Fruit fly (Drosophila melanogaster) whole organism, embryonic: ENCODE data around the gene Ir25a.

Source experiments
- CG10462 ChIP-seq: fragments of 200-800 bp; sonication (Bioruptor generic); optimal IDR thresholded peaks from 2 replicates; lab custom pipeline; 2016; ENCODE audit warnings: missing biosample characterization, missing genetic modification characterization
- CG10959 ChIP-seq: fragments of 200-800 bp; sonication (Bioruptor generic); IDR thresholded peaks from 2 replicates; pipeline ENCODE4 v1.3.6; 2022; ENCODE audit warnings: missing biosample characterization, missing genetic modification characterization
- CG12659 ChIP-seq: fragments of 200-800 bp; sonication (Bioruptor generic); optimal IDR thresholded peaks from 3 replicates; lab custom pipeline; 2017; ENCODE audit warnings: mild to moderate bottlenecking, missing biosample characterization, missing genetic modification reagents, missing genetic modification characterization
- CG13296 ChIP-seq: fragments of 200-800 bp; sonication (Bioruptor generic); optimal IDR thresholded peaks from 3 replicates; lab custom pipeline; 2018; ENCODE audit warnings: missing biosample characterization, mild to moderate bottlenecking, missing genetic modification characterization
- CG13775 ChIP-seq: fragments of 200-800 bp; sonication (Bioruptor generic); optimal IDR thresholded peaks from 3 replicates; lab custom pipeline; 2017; ENCODE audit warnings: missing biosample characterization, mild to moderate bottlenecking, missing genetic modification characterization
- CG14710 ChIP-seq: fragments of 200-800 bp; sonication (Bioruptor generic); optimal IDR thresholded peaks from 3 replicates; lab custom pipeline; 2019; ENCODE audit warnings: missing biosample characterization, mild to moderate bottlenecking, missing genetic modification characterization, moderate library complexity
- CG2129 ChIP-seq: fragments of 200-800 bp; sonication (Bioruptor generic); IDR thresholded peaks from 2 replicates; pipeline ENCODE4 v1.3.6; 2022; ENCODE audit warnings: missing biosample characterization, missing genetic modification characterization; ENCODE audit not compliant: partially characterized antibody
- CG2678 ChIP-seq: fragments of 200-800 bp; sonication (Bioruptor generic); optimal IDR thresholded peaks from 3 replicates; lab custom pipeline; 2019; ENCODE audit warnings: missing biosample characterization, mild to moderate bottlenecking, missing genetic modification characterization, moderate library complexity
- CG3281 ChIP-seq: fragments of 200-800 bp; sonication (Bioruptor generic); optimal IDR thresholded peaks from 3 replicates; lab custom pipeline; 2017; ENCODE audit warnings: missing biosample characterization, mild to moderate bottlenecking, missing genetic modification characterization
- CG4360 ChIP-seq: fragments of 200-800 bp; sonication (Bioruptor generic); IDR thresholded peaks from 2 replicates; pipeline ENCODE4 v1.3.6; 2022; ENCODE audit warnings: missing biosample characterization, missing genetic modification characterization
- CG4707 ChIP-seq: fragments of 200-800 bp; sonication (Bioruptor generic); optimal IDR thresholded peaks from 2 replicates; lab custom pipeline; 2018; ENCODE audit warnings: missing biosample characterization, mild to moderate bottlenecking, missing genetic modification characterization, moderate library complexity
- CG5953 ChIP-seq: fragments of 200-800 bp; sonication (Bioruptor generic); IDR thresholded peaks from 2 replicates; pipeline ENCODE4 v1.3.6; 2022; ENCODE audit warnings: missing biosample characterization, missing genetic modification characterization
- CG6683 ChIP-seq: fragments of 200-800 bp; sonication (Bioruptor generic); optimal IDR thresholded peaks from 2 replicates; lab custom pipeline; 2017; ENCODE audit warnings: missing biosample characterization, mild to moderate bottlenecking, missing genetic modification characterization, missing genetic modification reagents
- CG6689 ChIP-seq: fragments of 200-800 bp; sonication (Bioruptor generic); IDR thresholded peaks from 2 replicates; pipeline ENCODE4 v1.3.6; 2022; ENCODE audit warnings: missing biosample characterization, missing genetic modification characterization
- CG6765 ChIP-seq: fragments of 200-800 bp; sonication (Bioruptor generic); optimal IDR thresholded peaks from 3 replicates; lab custom pipeline; 2017; ENCODE audit warnings: missing biosample characterization, mild to moderate bottlenecking, missing genetic modification characterization
- CG6791 ChIP-seq: fragments of 200-800 bp; sonication (Bioruptor generic); IDR thresholded peaks from 3 replicates; pipeline ENCODE4 v1.3.6; 2022; ENCODE audit warnings: missing biosample characterization, missing genetic modification characterization; ENCODE audit not compliant: partially characterized antibody
- Dll ChIP-seq: fragments of 200-800 bp; sonication (Bioruptor generic); IDR thresholded peaks from 4 replicates; pipeline ENCODE4 v1.3.6; 2022; ENCODE audit warnings: missing biosample characterization, missing genetic modification characterization; ENCODE audit not compliant: partially characterized antibody
- Doc3 ChIP-seq: fragments of 200-800 bp; sonication (Bioruptor generic); IDR thresholded peaks from 3 replicates; pipeline ENCODE4 v1.3.6; 2022; ENCODE audit warnings: missing biosample characterization, missing genetic modification characterization; ENCODE audit not compliant: partially characterized antibody
- Drgx ChIP-seq: fragments of 200-800 bp; sonication (Bioruptor generic); IDR thresholded peaks from 2 replicates; pipeline ENCODE4 v1.3.6; 2022; ENCODE audit warnings: missing biosample characterization, missing genetic modification characterization
- Gug ChIP-seq: fragments of 200-800 bp; sonication (Bioruptor generic); IDR thresholded peaks from 4 replicates; pipeline ENCODE4 v1.3.6; 2022; ENCODE audit warnings: missing biosample characterization, missing genetic modification characterization
- HLH4C ChIP-seq: fragments of 200-800 bp; sonication (Bioruptor generic); IDR thresholded peaks from 3 replicates; pipeline ENCODE4 v1.3.6; 2022; ENCODE audit warnings: missing biosample characterization, missing genetic modification characterization; ENCODE audit not compliant: partially characterized antibody
- MBD-R2 ChIP-seq: fragments of 200-800 bp; sonication (Bioruptor generic); IDR thresholded peaks from 2 replicates; pipeline ENCODE4 v1.3.6; 2022; ENCODE audit warnings: missing biosample characterization, missing genetic modification characterization
- MESR4 ChIP-seq: fragments of 200-800 bp; sonication (Bioruptor generic); optimal IDR thresholded peaks from 2 replicates; lab custom pipeline; 2018; ENCODE audit warnings: missing biosample characterization, mild to moderate bottlenecking, missing genetic modification characterization, moderate library complexity
- Med ChIP-seq: fragments of 200-800 bp; sonication (Bioruptor generic); peaks from one replicate; lab custom pipeline; 2016; ENCODE audit warnings: missing biosample characterization, missing genetic modification characterization, mild to moderate bottlenecking, inconsistent platforms, moderate library complexity
- Opbp ChIP-seq: fragments of 200-800 bp; sonication (Bioruptor generic); IDR thresholded peaks from 3 replicates; pipeline ENCODE4 v1.3.6; 2022; ENCODE audit warnings: missing biosample characterization, missing genetic modification characterization; ENCODE audit not compliant: partially characterized antibody
- Pdp1 ChIP-seq, 2 experiments: fragments of 200-800 bp; sonication (Bioruptor generic); optimal IDR thresholded peaks; 3 replicates each; lab custom pipeline; 2016; ENCODE audit warnings: missing biosample characterization in 2 of 2, missing genetic modification characterization in 2 of 2, mild to moderate bottlenecking in 1 of 2, moderate library complexity in 1 of 2
- Scr ChIP-seq: fragments of 200-800 bp; sonication (Bioruptor generic); IDR thresholded peaks from 2 replicates; pipeline ENCODE4 v1.3.6; 2022; ENCODE audit warnings: missing biosample characterization, missing genetic modification characterization; ENCODE audit not compliant: partially characterized antibody
- TFAM ChIP-seq: fragments of 200-800 bp; sonication (Bioruptor generic); optimal IDR thresholded peaks from 2 replicates; lab custom pipeline; 2017; ENCODE audit warnings: missing biosample characterization, missing genetic modification characterization, inconsistent platforms
- ac ChIP-seq: fragments of 200-800 bp; sonication (Bioruptor generic); optimal IDR thresholded peaks from 3 replicates; lab custom pipeline; 2017; ENCODE audit warnings: missing biosample characterization, mild to moderate bottlenecking, missing genetic modification characterization
- amos ChIP-seq: fragments of 200-800 bp; sonication (Bioruptor generic); IDR thresholded peaks from 2 replicates; pipeline ENCODE4 v1.3.6; 2022; ENCODE audit warnings: missing biosample characterization, missing genetic modification characterization; ENCODE audit not compliant: partially characterized antibody
- ato ChIP-seq: fragments of 200-800 bp; sonication (Bioruptor generic); IDR thresholded peaks from 2 replicates; pipeline ENCODE4 v1.3.6; 2022; ENCODE audit warnings: missing biosample characterization, missing genetic modification characterization; ENCODE audit not compliant: partially characterized antibody
- bab2 ChIP-seq: fragments of 200-800 bp; sonication (Bioruptor generic); optimal IDR thresholded peaks from 2 replicates; lab custom pipeline; 2016; ENCODE audit warnings: missing biosample characterization, missing genetic modification characterization
- bcd ChIP-seq: fragments of 200-800 bp; sonication (Bioruptor generic); optimal IDR thresholded peaks from 2 replicates; lab custom pipeline; 2017; ENCODE audit warnings: missing biosample characterization, mild to moderate bottlenecking, missing genetic modification characterization
- bigmax ChIP-seq: fragments of 200-800 bp; sonication (Bioruptor generic); optimal IDR thresholded peaks from 2 replicates; lab custom pipeline; 2018; ENCODE audit warnings: missing biosample characterization, mild to moderate bottlenecking, missing genetic modification characterization
- chinmo ChIP-seq: fragments of 200-800 bp; sonication (Bioruptor generic); IDR thresholded peaks from 4 replicates; pipeline ENCODE4 v1.3.6; 2022; ENCODE audit warnings: missing biosample characterization, missing genetic modification characterization; ENCODE audit not compliant: partially characterized antibody
- chn ChIP-seq: fragments of 200-800 bp; sonication (Bioruptor generic); optimal IDR thresholded peaks from 2 replicates; lab custom pipeline; 2016; ENCODE audit warnings: missing biosample characterization, missing genetic modification characterization
- cwo ChIP-seq: fragments of 200-800 bp; sonication (Bioruptor generic); optimal IDR thresholded peaks from 3 replicates; lab custom pipeline; 2017; ENCODE audit warnings: missing biosample characterization, missing genetic modification characterization, mild to moderate bottlenecking, moderate library complexity, missing genetic modification reagents
- gfzf ChIP-seq: fragments of 200-800 bp; sonication (Bioruptor generic); optimal IDR thresholded peaks from 2 replicates; lab custom pipeline; 2016; ENCODE audit warnings: missing biosample characterization, mild to moderate bottlenecking, missing genetic modification characterization, moderate library complexity
- grau ChIP-seq: fragments of 200-800 bp; optimal IDR thresholded peaks from 3 replicates; lab custom pipeline; 2019; ENCODE audit warnings: missing biosample characterization, mild to moderate bottlenecking, missing genetic modification characterization, moderate library complexity
- hbn ChIP-seq: fragments of 200-800 bp; sonication (Bioruptor generic); IDR thresholded peaks from 2 replicates; pipeline ENCODE4 v1.3.6; 2022; ENCODE audit warnings: missing biosample characterization, missing genetic modification characterization; ENCODE audit not compliant: partially characterized antibody
- kah ChIP-seq: fragments of 200-800 bp; sonication (Bioruptor generic); optimal IDR thresholded peaks from 2 replicates; lab custom pipeline; 2018; ENCODE audit warnings: missing biosample characterization, mild to moderate bottlenecking, missing genetic modification characterization
- mld ChIP-seq: fragments of 200-800 bp; sonication (Bioruptor generic); IDR thresholded peaks from 3 replicates; pipeline ENCODE4 v1.3.6; 2022; ENCODE audit warnings: missing biosample characterization, missing genetic modification characterization; ENCODE audit not compliant: partially characterized antibody
- row ChIP-seq: fragments of 200-800 bp; sonication (Bioruptor generic); IDR thresholded peaks from 3 replicates; pipeline ENCODE4 v1.3.6; 2022; ENCODE audit warnings: missing biosample characterization, missing genetic modification characterization
- sima ChIP-seq: fragments of 200-800 bp; sonication (Bioruptor generic); optimal IDR thresholded peaks from 2 replicates; lab custom pipeline; 2016; ENCODE audit warnings: missing biosample characterization, missing genetic modification characterization
- slbo ChIP-seq: fragments of 200-800 bp; sonication (Bioruptor generic); IDR thresholded peaks from 2 replicates; pipeline ENCODE4 v1.3.6; 2022; ENCODE audit warnings: missing biosample characterization, missing genetic modification characterization
- sna ChIP-seq: fragments of 200-800 bp; sonication (Bioruptor generic); IDR thresholded peaks from 2 replicates; pipeline ENCODE4 v1.3.6; 2022; ENCODE audit warnings: missing biosample characterization, missing genetic modification characterization; ENCODE audit not compliant: partially characterized antibody
- stwl ChIP-seq: fragments of 200-800 bp; sonication (Bioruptor generic); optimal IDR thresholded peaks from 3 replicates; lab custom pipeline; 2018; ENCODE audit warnings: missing biosample characterization, mild to moderate bottlenecking, missing genetic modification characterization, moderate library complexity

The Ir25a gene

DNA sequence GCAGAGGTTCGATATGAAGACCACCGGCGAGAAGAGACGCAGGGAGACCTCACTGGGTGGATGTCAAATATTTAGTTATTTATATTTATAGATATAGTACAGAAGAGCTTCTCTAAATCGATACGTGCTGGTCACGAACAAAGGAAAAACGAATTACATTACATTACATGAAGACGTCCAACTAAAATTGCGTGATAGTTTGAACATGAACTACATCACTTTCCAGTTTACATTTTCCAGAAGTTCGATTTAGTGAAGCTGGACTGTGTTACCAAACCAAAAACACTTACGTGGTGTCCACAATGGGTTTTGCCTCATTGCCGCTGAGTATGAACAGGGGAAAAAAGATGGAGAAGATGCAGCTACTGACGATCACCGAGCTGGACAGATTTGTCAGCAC, 1.1 kb upstream of the Ir25a start:
- TF ChIP-seq CG2678 (tag; lab: Kevin White, UChicago): peak; percentile 3
- TF ChIP-seq Pdp1 (GFP tag; optimal IDR thresholded peaks at IDR 0.05; lab: Kevin White, UChicago): peak in 1 of 2 experiments; percentile 14
- peak; percentile 41; the same call in 2 of the 3 replicates for TF ChIP-seq row
- no peak for TF ChIP-seq bab2 (GFP tag; lab: Kevin White, UChicago)
- peak; percentile 29; the same call in 1 of the 2 replicates for TF ChIP-seq Drgx (GFP tag; lab: Robert Waterston, UW)
- TF ChIP-seq bigmax (GFP tag; lab: Kevin White, UChicago): no peak
- peak; percentile 6; the same call in 1 of the 4 replicates for TF ChIP-seq Gug (GFP tag; lab: Robert Waterston, UW)
- TF ChIP-seq CG6683: no peak
- TF ChIP-seq CG13296 (GFP tag; lab: Kevin White, UChicago): no peak
- peak; percentile 58 for TF ChIP-seq Med (GFP tag; lab: Kevin White, UChicago)
- TF ChIP-seq slbo (GFP tag; lab: Robert Waterston, UW): peak; percentile 22; the same call in 1 of the 2 replicates
- peak; percentile 49 for TF ChIP-seq grau (tag; lab: Kevin White, UChicago)

DNA sequence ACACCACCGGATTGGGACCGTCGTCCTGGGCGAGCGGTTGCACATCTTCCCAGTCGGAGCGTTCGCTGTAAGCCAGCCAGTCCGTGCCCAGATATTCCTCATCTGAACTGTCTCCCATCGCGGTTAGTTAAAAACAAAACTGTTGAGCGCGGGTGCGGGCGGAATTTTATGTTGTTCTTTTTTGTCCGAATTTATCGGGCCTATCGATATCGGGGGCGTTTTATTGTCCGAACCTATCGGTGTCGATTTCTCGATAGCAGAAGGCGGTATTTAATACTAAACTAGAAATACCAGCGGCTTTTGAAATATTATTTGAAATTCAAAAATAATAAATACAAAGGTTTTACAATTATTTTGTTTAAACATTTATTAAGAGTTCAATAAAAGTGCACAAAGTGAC, 4.6 kb downstream of the Ir25a start, which contains the start of gene Fnta:
Gene Fnta (minus strand): TSS at position 204 of the 400 bp plus-strand sequence.
- TF ChIP-seq CG5953 (GFP tag; lab: Robert Waterston, UW): no peak
- no peak for TF ChIP-seq CG6689 (GFP tag; lab: Robert Waterston, UW)
- peak; percentile 18 for TF ChIP-seq CG14710 (tag; lab: Kevin White, UChicago)
- TF ChIP-seq Dll (GFP tag; lab: Robert Waterston, UW): peak; percentile 88
- TF ChIP-seq CG6765 (GFP tag; lab: Kevin White, UChicago): no peak
- TF ChIP-seq CG10959 (GFP tag; lab: Robert Waterston, UW): no peak
- peak; percentile 46; the same call in 1 of the 4 replicates for TF ChIP-seq chinmo (GFP tag; lab: Robert Waterston, UW)
- peak; percentile 94 for TF ChIP-seq HLH4C (GFP tag; lab: Robert Waterston, UW)
- TF ChIP-seq CG10462: no peak
- peak; percentile 77 for TF ChIP-seq stwl
- no peak for TF ChIP-seq TFAM (GFP tag; lab: Kevin White, UChicago)
- TF ChIP-seq chn (GFP tag; lab: Kevin White, UChicago): no peak
- no peak for TF ChIP-seq CG4707
- peak; percentile 19 for TF ChIP-seq CG12659 (GFP tag; lab: Kevin White, UChicago)
- TF ChIP-seq Doc3: peak; percentile 67; the same call in 1 of the 3 replicates
- no peak for TF ChIP-seq cwo (GFP tag; lab: Kevin White, UChicago)
- no peak for TF ChIP-seq Gug (GFP tag; lab: Robert Waterston, UW)
- TF ChIP-seq kah (GFP tag; lab: Kevin White, UChicago): no peak
- TF ChIP-seq CG6791 (GFP tag; lab: Robert Waterston, UW): peak; percentile 93
- no peak for TF ChIP-seq bcd
- TF ChIP-seq mld (GFP tag; lab: Robert Waterston, UW): peak; percentile 91
- peak; percentile 97 for TF ChIP-seq ato (GFP tag; lab: Robert Waterston, UW)
- no peak for TF ChIP-seq CG13775 (GFP tag; lab: Kevin White, UChicago)
- TF ChIP-seq hbn (GFP tag; lab: Robert Waterston, UW): peak; percentile 78
- TF ChIP-seq gfzf: peak; percentile 32
- peak; percentile 24; the same call in 1 of the 2 replicates for TF ChIP-seq CG2129 (GFP tag; lab: Robert Waterston, UW)
- peak; percentile 66 for TF ChIP-seq MESR4 (GFP tag; lab: Kevin White, UChicago)
- peak; percentile 89 for TF ChIP-seq sna (GFP tag; lab: Robert Waterston, UW)
- peak; percentile 80; the same call in 1 of the 2 replicates for TF ChIP-seq amos
- TF ChIP-seq Opbp (GFP tag; lab: Robert Waterston, UW): peak; percentile 93; the same call in 2 of the 3 replicates
- TF ChIP-seq ac (GFP tag; lab: Kevin White, UChicago): no peak
- peak; percentile 16; the same call in 1 of the 2 replicates for TF ChIP-seq CG4360 (GFP tag; lab: Robert Waterston, UW)
- TF ChIP-seq Scr: peak; percentile 81
- no peak for TF ChIP-seq CG3281 (GFP tag; lab: Kevin White, UChicago)
- no peak for TF ChIP-seq sima (GFP tag; lab: Kevin White, UChicago)
- TF ChIP-seq MBD-R2: peak; percentile 64
